Fruit fly (Drosophila melanogaster): Measurements from ENCODE around the gene ringer.

DNA sequence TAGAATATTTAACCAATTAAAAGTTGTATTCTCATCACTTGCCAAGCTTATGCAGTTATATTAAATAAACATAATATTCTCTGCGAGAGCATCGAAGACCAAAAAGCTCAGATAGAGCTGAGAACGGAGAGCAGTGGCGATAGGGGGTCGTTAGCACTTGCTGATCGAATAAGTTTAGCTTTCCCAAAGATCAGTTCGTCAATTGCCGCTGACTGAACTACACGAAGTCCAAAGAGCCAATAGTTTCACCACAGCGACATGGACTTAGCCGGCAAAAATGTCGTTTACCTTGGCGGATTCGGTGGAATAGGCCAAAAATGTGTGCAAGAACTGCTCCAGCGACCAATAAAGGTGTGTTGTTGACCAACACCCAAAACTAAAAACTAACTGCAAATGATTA lies 9.0 kb upstream of the ringer start, which contains the start of gene CG4842:
- TF ChIP-seq p53 (GFP tag; optimal IDR thresholded peaks at IDR 0.05): no peak
- no peak for TF ChIP-seq yki (optimal IDR thresholded peaks at IDR 0.05)
- no peak for TF ChIP-seq Aef1 (GFP tag; IDR thresholded peaks at IDR 0.05)
- TF ChIP-seq disco-r (GFP tag; optimal IDR thresholded peaks at IDR 0.05): no peak
- TF ChIP-seq CG33557 (GFP tag; optimal IDR thresholded peaks at IDR 0.05): no peak
- no peak for TF ChIP-seq Usf (GFP tag; optimal IDR thresholded peaks at IDR 0.05)

All from whole organism, embryonic.